Worm (Caenorhabditis elegans): ENCODE results near the gene ZK688.7.

ce11 chrIII:7913488-7913887 is 2.1 kb upstream of the ZK688.7 start, which contains the start of gene ZK688.12:
- no peak for TF ChIP-seq nhr-237 (tag; optimal IDR thresholded peaks at IDR 0.05)
- TF ChIP-seq Y105C5A.15 (GFP tag; IDR thresholded peaks at IDR 0.05), result no peak
- TF ChIP-seq nhr-102 (tag; optimal IDR thresholded peaks at IDR 0.05), result no peak

Data from whole organism, L4 larva.